Fruit fly (Drosophila melanogaster): Measurements from ENCODE around the gene slam.

DNA sequence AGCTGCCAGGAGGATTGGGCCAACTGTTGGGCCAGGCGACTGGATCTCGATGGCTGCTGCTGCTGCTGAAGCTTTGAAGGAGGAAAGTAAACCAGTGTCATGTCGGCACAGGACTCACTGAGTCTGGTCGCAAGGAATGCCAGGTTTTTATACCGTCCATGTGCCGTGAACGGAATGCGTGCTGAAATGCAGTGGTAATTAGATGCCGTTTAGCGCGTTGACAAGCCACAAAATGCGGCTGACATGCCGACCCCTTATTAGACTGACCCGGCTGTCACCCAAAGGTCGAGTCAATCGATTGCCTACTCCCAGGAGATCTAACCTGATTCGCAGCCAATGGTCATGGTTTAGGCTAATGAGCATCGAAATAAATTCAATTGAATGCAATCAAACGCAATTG, 18.0 kb upstream of the slam start, which contains the start of gene ppk7:
- TF ChIP-seq insv (optimal IDR thresholded peaks at IDR 0.05) = no peak
- no peak for TF ChIP-seq psq (optimal IDR thresholded peaks at IDR 0.05)
- no peak for TF ChIP-seq ttk (optimal IDR thresholded peaks at IDR 0.05)
